Fruit fly (Drosophila melanogaster): ENCODE data around the gene Cf2.

Gene Cf2

DNA sequence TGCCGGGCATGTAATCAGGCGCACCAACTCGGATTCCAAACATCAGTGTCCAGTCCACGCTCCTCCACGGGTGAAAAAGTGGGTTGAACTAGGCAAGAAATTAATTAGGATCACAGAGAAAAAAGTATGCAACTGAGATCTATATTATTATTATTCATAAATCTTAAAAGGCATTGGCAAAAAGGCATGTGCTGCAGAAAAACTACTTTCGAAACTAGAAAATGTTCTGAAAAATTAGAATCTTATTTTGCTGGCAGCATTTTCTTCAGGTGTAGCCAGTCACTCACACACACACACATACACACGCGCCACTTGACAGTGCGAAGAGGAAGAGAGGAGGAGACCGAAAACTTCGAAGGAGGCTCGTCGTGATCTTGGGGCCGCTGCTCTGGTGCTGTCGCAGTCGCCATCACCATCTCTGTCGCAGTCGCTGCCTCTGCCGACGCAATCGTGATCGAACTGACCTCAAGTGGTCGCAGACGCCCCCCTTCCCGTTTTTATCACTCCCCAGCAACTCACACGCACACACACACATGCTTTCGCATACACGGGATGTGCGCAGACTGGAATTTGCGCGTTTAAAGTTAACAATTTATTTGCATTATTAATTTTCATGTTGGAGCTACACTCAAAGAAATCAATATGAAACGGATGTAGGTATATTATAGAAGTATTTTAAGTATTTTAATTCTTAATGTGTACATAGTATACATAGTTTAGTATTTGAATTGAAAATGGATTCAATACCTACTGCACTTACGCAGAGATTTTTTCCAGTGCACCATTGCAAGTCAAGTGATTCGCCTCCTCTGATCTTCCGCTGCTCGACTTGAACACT is 4.7 kb upstream of the Cf2 start (continued):
- peak; percentile 66 for TF ChIP-seq HLH3B (GFP tag; IDR thresholded peaks at IDR 0.05)
- TF ChIP-seq emc (GFP tag; optimal IDR thresholded peaks at IDR 0.05), result no peak
- TF ChIP-seq CG13624 (GFP tag; optimal IDR thresholded peaks at IDR 0.05), result no peak
- peak; percentile 19 for TF ChIP-seq CG11723 (GFP tag; optimal IDR thresholded peaks at IDR 0.05)
- TF ChIP-seq CG17612 (GFP tag; IDR thresholded peaks at IDR 0.05), result peak; percentile 61
- TF ChIP-seq disco-r (GFP tag; optimal IDR thresholded peaks at IDR 0.05), result no peak
- TF ChIP-seq caup (GFP tag; optimal IDR thresholded peaks at IDR 0.05; ENCODE audit: severe bottlenecking), result no peak
- TF ChIP-seq Eip74EF (GFP tag; optimal IDR thresholded peaks at IDR 0.05), result no peak
- peak; percentile 66 for TF ChIP-seq dmrt99B (tag; optimal IDR thresholded peaks at IDR 0.05)
- no peak for TF ChIP-seq CG6683 (GFP tag; optimal IDR thresholded peaks at IDR 0.05)
- TF ChIP-seq Max (GFP tag; optimal IDR thresholded peaks at IDR 0.05), result no peak
- TF ChIP-seq dysf (GFP tag; IDR thresholded peaks at IDR 0.05), result peak; percentile 75
- TF ChIP-seq CG17385 (GFP tag; optimal IDR thresholded peaks at IDR 0.05), result peak; percentile 11
- no peak for TF ChIP-seq MTF-1 (GFP tag; optimal IDR thresholded peaks at IDR 0.05; ENCODE audit: borderline replicate concordance)
- TF ChIP-seq CG1602 (GFP tag; optimal IDR thresholded peaks at IDR 0.05), result peak; percentile 24
- no peak for TF ChIP-seq fu2 (GFP tag; optimal IDR thresholded peaks at IDR 0.05)
- no peak for TF ChIP-seq CG8089 (GFP tag; optimal IDR thresholded peaks at IDR 0.05)
- peak; percentile 49; the same call in 1 of the 2 replicates for TF ChIP-seq wdn (GFP tag; IDR thresholded peaks at IDR 0.05)
- TF ChIP-seq tna (GFP tag; IDR thresholded peaks at IDR 0.05; ENCODE audit: partially characterized antibody), result no peak
- TF ChIP-seq Neu2 (GFP tag; optimal IDR thresholded peaks at IDR 0.05; ENCODE audit: borderline replicate concordance), result no peak
- TF ChIP-seq Elba2 (GFP tag; optimal IDR thresholded peaks at IDR 0.05), result no peak
- TF ChIP-seq Hr78 (GFP tag; optimal IDR thresholded peaks at IDR 0.05), result peak in 1 of 2 experiments; percentile 70
- TF ChIP-seq odd (GFP tag; optimal IDR thresholded peaks at IDR 0.05), result no peak
- peak; percentile 51 for TF ChIP-seq chn (GFP tag; optimal IDR thresholded peaks at IDR 0.05)
- TF ChIP-seq CG7839 (tag; optimal IDR thresholded peaks at IDR 0.05), result peak; percentile 62
- peak; percentile 58; the same call in 2 of the 4 replicates for TF ChIP-seq chinmo (GFP tag; IDR thresholded peaks at IDR 0.05; ENCODE audit: partially characterized antibody)
- TF ChIP-seq da (GFP tag; optimal IDR thresholded peaks at IDR 0.05), result no peak
- TF ChIP-seq Gug (GFP tag; IDR thresholded peaks at IDR 0.05), result peak; percentile 46; the same call in 2 of the 4 replicates
- TF ChIP-seq gt (GFP tag; IDR thresholded peaks at IDR 0.05), result no peak
- no peak for TF ChIP-seq sna (GFP tag; IDR thresholded peaks at IDR 0.05; ENCODE audit: partially characterized antibody)
- TF ChIP-seq CG14441 (GFP tag; IDR thresholded peaks at IDR 0.05), result peak; percentile 77
- no peak for TF ChIP-seq sug (tag; optimal IDR thresholded peaks at IDR 0.05)
- TF ChIP-seq CG14014 (GFP tag; IDR thresholded peaks at IDR 0.05), result peak; percentile 56
- TF ChIP-seq CG12769 (tag; optimal IDR thresholded peaks at IDR 0.05), result peak; percentile 69
- TF ChIP-seq ERR (GFP tag; optimal IDR thresholded peaks at IDR 0.05), result no peak
- peak; percentile 62 for TF ChIP-seq Fer3 (tag; optimal IDR thresholded peaks at IDR 0.05)
- TF ChIP-seq nmo (GFP tag; optimal IDR thresholded peaks at IDR 0.05), result peak; percentile 55
- peak; percentile 56 for TF ChIP-seq Xbp1 (GFP tag; optimal IDR thresholded peaks at IDR 0.05)
- TF ChIP-seq H15 (GFP tag; IDR thresholded peaks at IDR 0.05), result peak; percentile 74; the same call in 2 of the 3 replicates
- TF ChIP-seq bsh (GFP tag; optimal IDR thresholded peaks at IDR 0.05), result peak; percentile 75 to 81
- peak; percentile 72; the same call in 2 of the 3 replicates for TF ChIP-seq ase (GFP tag; IDR thresholded peaks at IDR 0.05)
- peak; percentile 38 for TF ChIP-seq tin (GFP tag; optimal IDR thresholded peaks at IDR 0.05)
- peak; percentile 63 for TF ChIP-seq CG14667 (GFP tag; IDR thresholded peaks at IDR 0.05)
- TF ChIP-seq Gsc (GFP tag; IDR thresholded peaks at IDR 0.05), result no peak
- peak; percentile 70 for TF ChIP-seq phol (tag; optimal IDR thresholded peaks at IDR 0.05)
- TF ChIP-seq Ssrp (tag; optimal IDR thresholded peaks at IDR 0.05), result peak; percentile 63
- TF ChIP-seq CG13123 (GFP tag; optimal IDR thresholded peaks at IDR 0.05), result no peak
- peak; percentile 52 for TF ChIP-seq CG3281 (GFP tag; optimal IDR thresholded peaks at IDR 0.05)
